Fruit fly (Drosophila melanogaster) whole organism, embryonic: Measurements from ENCODE around the gene CAHbeta.

Experiments used
- Abd-B ChIP-seq: fragments of 200-800 bp; sonication (Bioruptor generic); optimal IDR thresholded peaks from 2 replicates; lab custom pipeline; 2018; ENCODE audit warnings: missing biosample characterization, mild to moderate bottlenecking, missing genetic modification characterization, moderate library complexity
- CG10267 ChIP-seq: fragments of 200-800 bp; sonication (Bioruptor generic); optimal IDR thresholded peaks from 2 replicates; lab custom pipeline; 2018; ENCODE audit warnings: missing biosample characterization, mild to moderate bottlenecking, missing genetic modification characterization, moderate library complexity
- CG11398 ChIP-seq: fragments of 200-800 bp; sonication (Bioruptor generic); optimal IDR thresholded peaks from 2 replicates; lab custom pipeline; 2016; ENCODE audit warnings: missing biosample characterization, missing genetic modification characterization
- CG11456 ChIP-seq: fragments of 200-800 bp; sonication (Bioruptor generic); IDR thresholded peaks from 3 replicates; pipeline ENCODE4 v1.3.6; 2022; ENCODE audit warnings: missing biosample characterization, missing genetic modification characterization
- CG12236 ChIP-seq: fragments of 200-800 bp; sonication (Bioruptor generic); optimal IDR thresholded peaks from 2 replicates; lab custom pipeline; 2016; ENCODE audit warnings: missing biosample characterization, missing genetic modification characterization
- CG12299 ChIP-seq: fragments of 200-800 bp; sonication (Bioruptor generic); optimal IDR thresholded peaks from 2 replicates; lab custom pipeline; 2018; ENCODE audit warnings: missing biosample characterization, mild to moderate bottlenecking, missing genetic modification characterization
- CG13894 ChIP-seq: fragments of 200-800 bp; sonication (Bioruptor generic); optimal IDR thresholded peaks from 3 replicates; lab custom pipeline; 2018; ENCODE audit warnings: missing biosample characterization, mild to moderate bottlenecking, missing genetic modification characterization, moderate library complexity
- CG14050 ChIP-seq: fragments of 200-800 bp; sonication (Bioruptor generic); IDR thresholded peaks from 3 replicates; pipeline ENCODE4 v1.3.6; 2022; ENCODE audit warnings: missing biosample characterization, missing genetic modification characterization
- CG1603 ChIP-seq: fragments of 200-800 bp; sonication (Bioruptor generic); optimal IDR thresholded peaks from 2 replicates; lab custom pipeline; 2019; ENCODE audit warnings: missing biosample characterization, mild to moderate bottlenecking, missing genetic modification characterization, moderate library complexity
- CG16779 ChIP-seq: fragments of 200-800 bp; sonication (Bioruptor generic); IDR thresholded peaks from 2 replicates; pipeline ENCODE4 v1.3.6; 2022; ENCODE audit warnings: missing biosample characterization, missing genetic modification characterization
- CG17912 ChIP-seq: fragments of 200-800 bp; sonication (Bioruptor generic); optimal IDR thresholded peaks from 2 replicates; lab custom pipeline; 2018; ENCODE audit warnings: missing biosample characterization, mild to moderate bottlenecking, missing genetic modification characterization
- CG18011 ChIP-seq: fragments of 200-800 bp; sonication (Bioruptor generic); optimal IDR thresholded peaks from 2 replicates; lab custom pipeline; 2017; ENCODE audit warnings: missing biosample characterization, missing genetic modification characterization, mild to moderate bottlenecking, moderate library complexity, missing genotype
- CG2129 ChIP-seq: fragments of 200-800 bp; sonication (Bioruptor generic); IDR thresholded peaks from 2 replicates; pipeline ENCODE4 v1.3.6; 2022; ENCODE audit warnings: missing biosample characterization, missing genetic modification characterization; ENCODE audit not compliant: partially characterized antibody
- CG2875 ChIP-seq: fragments of 200-800 bp; sonication (Bioruptor generic); optimal IDR thresholded peaks from 2 replicates; lab custom pipeline; 2017; ENCODE audit warnings: missing biosample characterization, mild to moderate bottlenecking, missing genetic modification characterization, missing genetic modification reagents
- CG31388 ChIP-seq: fragments of 200-800 bp; sonication (Bioruptor generic); optimal IDR thresholded peaks from 2 replicates; lab custom pipeline; 2016; ENCODE audit warnings: missing biosample characterization, missing genetic modification characterization
- CG8290 ChIP-seq, 3 experiments: fragments of 200-800 bp; sonication (Bioruptor generic); optimal IDR thresholded peaks; 2 replicates each; lab custom pipeline; 2016 to 2019; ENCODE audit warnings: missing biosample characterization in 3 of 3, missing genetic modification characterization in 3 of 3, mild to moderate bottlenecking in 2 of 3, moderate library complexity in 1 of 3
- CG8388 ChIP-seq: fragments of 200-800 bp; sonication (Bioruptor generic); optimal IDR thresholded peaks from 2 replicates; lab custom pipeline; 2019; ENCODE audit warnings: missing biosample characterization, mild to moderate bottlenecking, missing genetic modification characterization, moderate library complexity
- CG9437 ChIP-seq: fragments of 200-800 bp; sonication (Bioruptor generic); optimal IDR thresholded peaks from 2 replicates; lab custom pipeline; 2018; ENCODE audit warnings: missing biosample characterization, mild to moderate bottlenecking, missing genetic modification characterization
- CG9876 ChIP-seq: fragments of 200-800 bp; sonication (Bioruptor generic); optimal IDR thresholded peaks from 2 replicates; lab custom pipeline; 2016; ENCODE audit warnings: missing biosample characterization, missing genetic modification characterization
- Dfd ChIP-seq, 2 experiments: fragments of >200 bp; optimal IDR thresholded peaks; 2 replicates each; lab custom pipeline; 2017; ENCODE audit warnings: missing biosample characterization in 2 of 2, missing genetic modification characterization in 2 of 2
- Dp ChIP-seq: fragments of 200-800 bp; sonication (Bioruptor generic); optimal IDR thresholded peaks from 2 replicates; lab custom pipeline; 2018; ENCODE audit warnings: missing biosample characterization, mild to moderate bottlenecking, missing genetic modification characterization, moderate library complexity
- Dref ChIP-seq: fragments of 200-800 bp; sonication (Bioruptor generic); IDR thresholded peaks from 2 replicates; pipeline ENCODE4 v1.3.6; 2022; ENCODE audit warnings: missing biosample characterization, missing genetic modification characterization
- Elba2 ChIP-seq: fragments of 200-800 bp; sonication (Bioruptor generic); optimal IDR thresholded peaks from 3 replicates; lab custom pipeline; 2016; ENCODE audit warnings: missing biosample characterization, missing genetic modification characterization
- Ets65A ChIP-seq: fragments of 200-800 bp; sonication (Bioruptor generic); peaks from one replicate; lab custom pipeline; 2016; ENCODE audit warnings: missing biosample characterization, missing genetic modification characterization
- Fer2 ChIP-seq: fragments of 200-800 bp; sonication (Bioruptor generic); optimal IDR thresholded peaks from 2 replicates; lab custom pipeline; 2018; ENCODE audit warnings: missing biosample characterization, mild to moderate bottlenecking, missing genetic modification characterization, moderate library complexity
- H15 ChIP-seq: fragments of 200-800 bp; sonication (Bioruptor generic); IDR thresholded peaks from 3 replicates; pipeline ENCODE4 v1.3.6; 2022; ENCODE audit warnings: missing biosample characterization, missing genetic modification characterization
- HLH3B ChIP-seq: fragments of 200-800 bp; sonication (Bioruptor generic); IDR thresholded peaks from 2 replicates; pipeline ENCODE4 v1.3.6; 2022; ENCODE audit warnings: missing biosample characterization, missing genetic modification characterization
- Hey ChIP-seq: fragments of 200-800 bp; sonication (Bioruptor generic); optimal IDR thresholded peaks from 3 replicates; lab custom pipeline; 2018; ENCODE audit warnings: missing biosample characterization, mild to moderate bottlenecking, missing genetic modification characterization
- HmgD ChIP-seq: fragments of 200-800 bp; sonication (Bioruptor generic); optimal IDR thresholded peaks from 3 replicates; lab custom pipeline; 2016; ENCODE audit warnings: missing biosample characterization, missing genetic modification characterization
- Hr3 ChIP-seq: fragments of 200-800 bp; sonication (Bioruptor generic); optimal IDR thresholded peaks from 3 replicates; lab custom pipeline; 2016; ENCODE audit warnings: missing biosample characterization, missing genetic modification characterization
- Oli ChIP-seq: fragments of 200-800 bp; sonication (Bioruptor generic); optimal IDR thresholded peaks from 2 replicates; lab custom pipeline; 2018; ENCODE audit warnings: missing biosample characterization, mild to moderate bottlenecking, missing genetic modification characterization, moderate library complexity
- Ptx1 ChIP-seq: fragments of 200-800 bp; sonication (Bioruptor generic); IDR thresholded peaks from 2 replicates; pipeline ENCODE4 v1.3.6; 2022; ENCODE audit warnings: missing biosample characterization, missing genetic modification characterization
- Six4 ChIP-seq: fragments of 200-800 bp; sonication (Bioruptor generic); optimal IDR thresholded peaks from 2 replicates; lab custom pipeline; 2016; ENCODE audit warnings: missing biosample characterization, missing genetic modification characterization
- Sry-δ ChIP-seq: fragments of 200-800 bp; sonication (Bioruptor generic); optimal IDR thresholded peaks from 2 replicates; lab custom pipeline; 2016; ENCODE audit warnings: missing biosample characterization, missing genetic modification characterization
- ato ChIP-seq: fragments of 200-800 bp; sonication (Bioruptor generic); IDR thresholded peaks from 2 replicates; pipeline ENCODE4 v1.3.6; 2022; ENCODE audit warnings: missing biosample characterization, missing genetic modification characterization; ENCODE audit not compliant: partially characterized antibody
- bab2 ChIP-seq: fragments of 200-800 bp; sonication (Bioruptor generic); optimal IDR thresholded peaks from 2 replicates; lab custom pipeline; 2016; ENCODE audit warnings: missing biosample characterization, missing genetic modification characterization
- cg ChIP-seq: fragments of 200-800 bp; sonication (Bioruptor generic); optimal IDR thresholded peaks from 3 replicates; lab custom pipeline; 2019; ENCODE audit warnings: missing biosample characterization, mild to moderate bottlenecking, missing genetic modification characterization, moderate library complexity
- chif ChIP-seq, 2 experiments: fragments of 200-800 bp; sonication (Bioruptor generic); optimal IDR thresholded peaks; 3 replicates each; lab custom pipeline; 2016; ENCODE audit warnings: missing biosample characterization in 2 of 2, missing genetic modification characterization in 2 of 2
- croc ChIP-seq: fragments of 200-800 bp; sonication (Bioruptor generic); conservative IDR thresholded peaks from 3 replicates; pipeline ENCODE4 v1.3.6; 2022; ENCODE audit warnings: missing biosample characterization, missing genetic modification characterization
- gce ChIP-seq: fragments of 200-800 bp; sonication (Bioruptor generic); IDR thresholded peaks from 3 replicates; pipeline ENCODE4 v1.3.6; 2022; ENCODE audit warnings: missing biosample characterization, missing genetic modification characterization
- gro ChIP-seq: fragments of 200-800 bp; sonication (Bioruptor generic); optimal IDR thresholded peaks from 2 replicates; lab custom pipeline; 2016; ENCODE audit warnings: missing biosample characterization, missing genetic modification characterization
- gsb ChIP-seq: fragments of 200-800 bp; sonication (Bioruptor generic); IDR thresholded peaks from 2 replicates; pipeline ENCODE4 v1.3.6; 2022; ENCODE audit warnings: missing biosample characterization, missing genetic modification characterization
- lola ChIP-seq, 3 experiments: fragments of >200 bp in 2 of 3; fragments of 200-800 bp in 1 of 3; sonication (Bioruptor generic) in 1 of 3; optimal IDR thresholded peaks; 2 replicates each; lab custom pipeline; 2017 to 2019; ENCODE audit warnings: missing biosample characterization in 3 of 3, missing genetic modification characterization in 3 of 3, mild to moderate bottlenecking in 1 of 3, moderate library complexity in 1 of 3
- luna ChIP-seq: fragments of 200-800 bp; sonication (Bioruptor generic); optimal IDR thresholded peaks from 2 replicates; lab custom pipeline; 2016; ENCODE audit warnings: missing biosample characterization, missing genetic modification characterization
- nmo ChIP-seq: fragments of 200-800 bp; sonication (Bioruptor generic); optimal IDR thresholded peaks from 2 replicates; lab custom pipeline; 2018; ENCODE audit warnings: missing biosample characterization, mild to moderate bottlenecking, missing genetic modification characterization, moderate library complexity
- odd ChIP-seq: fragments of 200-800 bp; sonication (Bioruptor generic); optimal IDR thresholded peaks from 2 replicates; lab custom pipeline; 2017; ENCODE audit warnings: missing biosample characterization, mild to moderate bottlenecking, missing genetic modification characterization
- pzg ChIP-seq: fragments of 200-800 bp; sonication (Bioruptor generic); optimal IDR thresholded peaks from 3 replicates; lab custom pipeline; 2018; ENCODE audit warnings: missing biosample characterization, mild to moderate bottlenecking, missing genetic modification characterization, moderate library complexity
- slp2 ChIP-seq: fragments of 200-800 bp; sonication (Bioruptor generic); optimal IDR thresholded peaks from 2 replicates; lab custom pipeline; 2016; ENCODE audit warnings: missing biosample characterization, missing genetic modification characterization
- ssp ChIP-seq: fragments of 200-800 bp; sonication (Bioruptor generic); IDR thresholded peaks from 2 replicates; pipeline ENCODE4 v1.3.6; 2022; ENCODE audit warnings: missing biosample characterization, missing genetic modification characterization
- tio ChIP-seq: fragments of 200-800 bp; sonication (Bioruptor generic); optimal IDR thresholded peaks from 2 replicates; lab custom pipeline; 2017; ENCODE audit warnings: missing biosample characterization, missing genetic modification characterization, inconsistent platforms
- usp ChIP-seq: fragments of >200 bp; optimal IDR thresholded peaks from 2 replicates; lab custom pipeline; 2017; ENCODE audit warnings: missing biosample characterization, missing genetic modification characterization
- wdn ChIP-seq: fragments of 200-800 bp; sonication (Bioruptor generic); IDR thresholded peaks from 2 replicates; pipeline ENCODE4 v1.3.6; 2022; ENCODE audit warnings: missing biosample characterization, missing genetic modification characterization

CAHbeta gene

dm6 chr3R:9006129-9006528, 25.5 kb downstream of the CAHbeta start, which contains the start of the genes Prosbeta3 and Iru (continued):
- no peak for TF ChIP-seq odd (GFP tag; lab: Kevin White, UChicago)
- TF ChIP-seq Oli, result no peak
- peak; percentile 0 for TF ChIP-seq Abd-B (GFP tag; lab: Kevin White, UChicago)
- no peak for TF ChIP-seq croc (GFP tag; lab: Robert Waterston, UW)
- no peak for TF ChIP-seq gsb (GFP tag; lab: Robert Waterston, UW)
- TF ChIP-seq CG1603 (tag; lab: Kevin White, UChicago), result peak; percentile 12
- TF ChIP-seq CG11456 (GFP tag; lab: Robert Waterston, UW), result no peak
- TF ChIP-seq H15, result no peak
- TF ChIP-seq bab2, result peak; percentile 32
- TF ChIP-seq Dp (GFP tag; lab: Kevin White, UChicago), result peak; percentile 58
- TF ChIP-seq pzg (GFP tag; lab: Kevin White, UChicago), result peak; percentile 80
- TF ChIP-seq CG16779 (GFP tag; lab: Robert Waterston, UW), result no peak
- TF ChIP-seq tio (GFP tag; lab: Kevin White, UChicago), result no peak
- no peak for TF ChIP-seq CG12236 (GFP tag; lab: Kevin White, UChicago)
- TF ChIP-seq Six4 (GFP tag; lab: Kevin White, UChicago), result no peak
- TF ChIP-seq HLH3B, result no peak
- peak; percentile 24 for TF ChIP-seq Sry-δ
- TF ChIP-seq HmgD (GFP tag; lab: Kevin White, UChicago), result no peak
- no peak for TF ChIP-seq gro (GFP tag; lab: Kevin White, UChicago)
- peak; percentile 45 for TF ChIP-seq Ets65A
- TF ChIP-seq CG2875 (GFP tag; lab: Kevin White, UChicago), result no peak
- TF ChIP-seq nmo, result peak; percentile 66
- TF ChIP-seq wdn (GFP tag; lab: Robert Waterston, UW), result no peak
- no peak for TF ChIP-seq slp2 (GFP tag; lab: Kevin White, UChicago)
- TF ChIP-seq ato (GFP tag; lab: Robert Waterston, UW), result no peak
- TF ChIP-seq CG11398 (GFP tag; lab: Kevin White, UChicago), result no peak
- TF ChIP-seq CG12299 (tag; lab: Kevin White, UChicago), result peak; percentile 9
- TF ChIP-seq Fer2 (tag; lab: Kevin White, UChicago), result no peak
- TF ChIP-seq CG13894, result peak; percentile 5
- TF ChIP-seq CG17912 (GFP tag; lab: Kevin White, UChicago), result no peak
- TF ChIP-seq Hey (tag; lab: Kevin White, UChicago), result no peak
- TF ChIP-seq CG31388, result no peak
- TF ChIP-seq CG9437 (GFP tag; lab: Kevin White, UChicago), result no peak
- no peak for TF ChIP-seq cg (GFP tag; lab: Kevin White, UChicago)
- TF ChIP-seq Ptx1 (GFP tag; lab: Robert Waterston, UW), result no peak
- TF ChIP-seq Dfd (GFP tag; optimal IDR thresholded peaks at IDR 0.05; lab: Kevin White, UChicago), result no peak
- TF ChIP-seq lola (GFP tag; optimal IDR thresholded peaks at IDR 0.05; lab: Kevin White, UChicago), result no peak
- TF ChIP-seq ssp (GFP tag; lab: Robert Waterston, UW), result no peak
- TF ChIP-seq Dref, result no peak
- TF ChIP-seq luna (GFP tag; lab: Kevin White, UChicago), result no peak
- TF ChIP-seq CG8388, result no peak
- no peak for TF ChIP-seq usp (GFP tag; lab: Kevin White, UChicago)
- no peak for TF ChIP-seq CG14050
- TF ChIP-seq chif (GFP tag; optimal IDR thresholded peaks at IDR 0.05; lab: Kevin White, UChicago), result no peak
- TF ChIP-seq CG2129, result no peak
- peak; percentile 12 for TF ChIP-seq CG8290 (GFP tag; optimal IDR thresholded peaks at IDR 0.05; lab: Kevin White, UChicago)
- TF ChIP-seq CG8290 (tag; optimal IDR thresholded peaks at IDR 0.05; lab: Kevin White, UChicago), result no peak
- TF ChIP-seq CG9876, result no peak
- TF ChIP-seq Elba2, result peak; percentile 61
- no peak for TF ChIP-seq CG18011 (GFP tag; lab: Kevin White, UChicago)
- TF ChIP-seq gce (GFP tag; lab: Robert Waterston, UW), result no peak
- TF ChIP-seq Hr3 (GFP tag; lab: Kevin White, UChicago), result no peak
- TF ChIP-seq CG10267, result peak; percentile 40
